Worm (Caenorhabditis elegans): ENCODE results near the gene nspb-3.
A peak's percentile ranks its signal among the peaks of the same experiment; 100 is the strongest.
"Not testable (repeated sequence)": the region's sequence is repeated elsewhere in the genome, so short reads cannot be mapped to it uniquely, and the experiment has no call there.

Gene nspb-3

DNA sequence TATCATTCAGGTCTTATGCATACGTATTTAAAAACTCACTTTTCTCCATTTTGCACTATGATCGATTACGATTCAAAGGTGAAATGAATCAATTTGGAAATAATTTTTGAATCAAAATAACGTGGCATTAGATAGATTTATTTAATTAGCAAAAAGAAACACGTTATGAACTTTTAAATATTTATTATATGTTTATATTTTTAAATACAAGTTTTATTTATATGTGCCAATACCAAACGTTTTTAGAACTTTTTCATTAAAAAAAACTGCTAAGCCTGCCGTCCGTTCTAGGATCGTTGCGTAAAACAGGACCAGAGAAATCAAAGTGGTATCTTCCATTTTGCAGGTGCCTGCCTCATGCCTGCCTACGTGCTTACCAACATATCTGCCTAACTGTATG is 2.5 kb upstream of the nspb-3 start, which contains the start of gene F38A5.6:
F38A5.6 (minus strand) TSS at position 101 of the 400 bp plus-strand sequence.
- TF ChIP-seq med-1 (GFP tag; optimal IDR thresholded peaks at IDR 0.05; ENCODE audit: insufficient read depth), result no peak
- no peak for TF ChIP-seq T22C8.4 (GFP tag; IDR thresholded peaks at IDR 0.05)
- no peak for TF ChIP-seq ztf-23 (GFP tag; IDR thresholded peaks at IDR 0.05)
- no peak for TF ChIP-seq ztf-29 (GFP tag; IDR thresholded peaks at IDR 0.05)
- no peak for TF ChIP-seq cog-1 (tag; optimal IDR thresholded peaks at IDR 0.05)
- no peak for TF ChIP-seq flt-1 (GFP tag; IDR thresholded peaks at IDR 0.05)
- TF ChIP-seq klf-2 (GFP tag; conservative IDR thresholded peaks at IDR 0.05), result no peak
- no peak for TF ChIP-seq tab-1 (GFP tag; IDR thresholded peaks at IDR 0.05)
- no peak for TF ChIP-seq ref-1 (GFP tag; conservative IDR thresholded peaks at IDR 0.05)

DNA sequence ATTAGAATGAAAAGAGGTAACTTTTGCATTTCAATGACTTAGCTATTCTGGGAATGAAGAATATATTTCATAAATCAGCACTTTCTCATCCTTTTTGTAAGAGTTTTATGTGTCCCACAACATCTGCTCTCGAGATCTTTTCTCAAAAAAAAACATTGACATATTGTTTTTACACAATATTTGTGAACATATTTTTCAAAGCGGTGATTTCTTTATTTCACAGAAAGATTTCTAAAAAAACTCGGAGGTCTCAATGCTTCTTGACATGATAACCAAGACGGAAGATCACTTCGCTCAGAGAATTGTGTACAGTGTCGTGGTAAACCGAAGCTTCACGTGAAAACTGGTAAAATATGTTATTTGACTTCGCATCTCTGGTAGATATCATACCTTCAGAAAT is 1.1 kb upstream of the nspb-3 start, which contains the start of gene F38A5.22:
F38A5.22 (minus strand) TSS at position 29 of the 400 bp plus-strand sequence.
- no peak for TF ChIP-seq flt-1 (GFP tag; IDR thresholded peaks at IDR 0.05)
- no peak for TF ChIP-seq ztf-29 (GFP tag; IDR thresholded peaks at IDR 0.05)
- no peak for TF ChIP-seq T22C8.4 (GFP tag; IDR thresholded peaks at IDR 0.05)
- no peak for TF ChIP-seq ref-1 (GFP tag; conservative IDR thresholded peaks at IDR 0.05)
- TF ChIP-seq klf-2 (GFP tag; conservative IDR thresholded peaks at IDR 0.05), result no peak
- no peak for TF ChIP-seq med-1 (GFP tag; optimal IDR thresholded peaks at IDR 0.05; ENCODE audit: insufficient read depth)
- no peak for TF ChIP-seq cog-1 (tag; optimal IDR thresholded peaks at IDR 0.05)
- no peak for TF ChIP-seq tab-1 (GFP tag; IDR thresholded peaks at IDR 0.05)
- TF ChIP-seq ztf-23 (GFP tag; IDR thresholded peaks at IDR 0.05), result no peak

DNA sequence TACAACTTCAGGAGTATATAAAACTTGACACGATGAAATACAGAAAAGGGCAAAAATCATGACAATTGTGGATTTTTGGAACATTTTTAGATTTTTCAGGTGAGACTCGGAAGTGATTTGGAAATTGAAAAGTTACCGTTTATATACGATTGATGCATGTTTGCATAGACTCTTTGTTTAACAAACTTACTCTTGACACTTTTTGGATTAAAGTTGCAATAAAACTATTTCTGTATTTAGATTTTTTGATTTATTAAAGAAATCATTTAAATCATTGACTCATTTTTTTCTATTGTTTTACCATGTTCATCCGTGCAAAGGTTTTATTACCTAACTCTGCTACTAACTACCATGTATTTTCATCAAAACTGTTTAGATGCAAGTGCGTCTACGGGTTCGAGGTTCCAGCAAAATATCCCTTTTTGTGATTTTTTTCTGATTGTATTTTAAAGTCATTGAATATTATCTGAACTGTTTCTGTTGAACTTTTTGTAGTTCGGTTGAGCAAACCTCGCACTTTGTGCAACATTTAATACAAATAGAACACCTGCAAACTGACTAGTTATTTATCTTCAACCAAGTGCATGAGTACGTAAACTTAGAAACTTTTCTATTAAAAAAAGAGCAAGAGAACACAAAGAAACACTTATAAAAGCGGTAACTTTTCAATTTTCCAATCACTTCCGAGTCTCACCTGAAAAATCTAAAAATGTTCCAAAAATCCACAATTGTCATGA is 3.6 kb downstream of the nspb-3 start, which contains the start of the genes nspb-1 and nspb-2:
nspb-1 (minus strand) TSS at position 101 of the 737 bp plus-strand sequence.
nspb-2 (plus strand) TSS at position 687 of the 737 bp plus-strand sequence.
- not testable (repeated sequence) for TF ChIP-seq flt-1, tab-1, ztf-29 (GFP tag; IDR thresholded peaks at IDR 0.05)

DNA sequence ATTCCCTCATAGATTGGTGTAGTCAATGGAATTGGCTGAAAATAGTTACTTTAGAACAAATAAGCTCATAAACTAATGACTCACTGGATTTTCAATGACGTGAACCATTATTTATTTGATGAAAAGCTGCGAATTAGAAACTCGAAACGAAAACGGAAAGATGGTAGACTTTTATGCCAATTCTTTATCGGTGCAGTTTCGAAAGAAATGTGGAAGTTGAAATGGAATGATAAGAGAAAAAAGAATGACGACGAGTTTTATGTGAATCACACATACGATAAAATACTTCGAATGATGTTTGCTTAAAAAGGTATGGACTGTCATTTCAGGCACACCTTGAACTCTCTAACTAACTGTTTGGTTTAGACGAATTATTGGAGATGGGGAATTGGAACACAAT is 4.7 kb downstream of the nspb-3 start, which contains the start of the genes lec-11 and irld-7:
lec-11 (minus strand) TSS at position 126 of the 400 bp plus-strand sequence.
irld-7 (plus strand) TSS at position 332 of the 400 bp plus-strand sequence.
- TF ChIP-seq tab-1 (GFP tag; IDR thresholded peaks at IDR 0.05) (no peak), cog-1 (tag; optimal IDR thresholded peaks at IDR 0.05) (no peak), ref-1 (GFP tag; conservative IDR thresholded peaks at IDR 0.05) (no peak), med-1 (GFP tag; optimal IDR thresholded peaks at IDR 0.05; ENCODE audit: insufficient read depth) (no peak), ztf-29 (GFP tag; IDR thresholded peaks at IDR 0.05) (no peak), flt-1 (GFP tag; IDR thresholded peaks at IDR 0.05) (no peak), ztf-23 (GFP tag; IDR thresholded peaks at IDR 0.05) (no peak), T22C8.4 (GFP tag; IDR thresholded peaks at IDR 0.05) (no peak), klf-2 (GFP tag; conservative IDR thresholded peaks at IDR 0.05) (no peak)

DNA sequence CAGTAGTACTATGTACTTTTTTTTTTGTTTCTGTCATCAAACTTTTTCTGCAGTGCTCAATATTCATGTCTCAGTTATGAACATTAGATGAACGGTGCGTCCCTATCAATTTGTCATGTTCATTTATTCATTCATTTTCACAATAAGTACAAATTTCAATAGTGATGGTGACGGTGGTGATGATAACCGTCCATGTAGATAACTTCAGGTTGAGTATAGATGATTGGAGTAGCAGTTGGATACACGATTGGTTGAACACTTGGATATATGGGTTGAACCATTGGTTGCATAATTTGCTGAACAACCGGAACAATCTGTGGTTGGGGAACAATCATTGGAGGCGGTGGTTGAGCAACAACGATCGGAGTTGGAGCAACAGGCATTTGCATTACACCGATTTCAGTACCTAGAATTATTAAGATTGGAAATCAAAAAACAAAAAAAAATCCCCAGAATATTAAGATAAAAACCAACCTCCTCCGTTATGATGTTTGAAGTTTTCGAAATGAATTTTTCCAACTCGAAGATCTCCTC is 6.6 kb downstream of the nspb-3 start:
- TF ChIP-seq tab-1 (GFP tag; IDR thresholded peaks at IDR 0.05) (no peak), T22C8.4 (GFP tag; IDR thresholded peaks at IDR 0.05) (no peak), flt-1 (GFP tag; IDR thresholded peaks at IDR 0.05) (no peak), cog-1 (tag; optimal IDR thresholded peaks at IDR 0.05) (no peak), klf-2 (GFP tag; conservative IDR thresholded peaks at IDR 0.05) (no peak), ztf-23 (GFP tag; IDR thresholded peaks at IDR 0.05) (no peak)

DNA sequence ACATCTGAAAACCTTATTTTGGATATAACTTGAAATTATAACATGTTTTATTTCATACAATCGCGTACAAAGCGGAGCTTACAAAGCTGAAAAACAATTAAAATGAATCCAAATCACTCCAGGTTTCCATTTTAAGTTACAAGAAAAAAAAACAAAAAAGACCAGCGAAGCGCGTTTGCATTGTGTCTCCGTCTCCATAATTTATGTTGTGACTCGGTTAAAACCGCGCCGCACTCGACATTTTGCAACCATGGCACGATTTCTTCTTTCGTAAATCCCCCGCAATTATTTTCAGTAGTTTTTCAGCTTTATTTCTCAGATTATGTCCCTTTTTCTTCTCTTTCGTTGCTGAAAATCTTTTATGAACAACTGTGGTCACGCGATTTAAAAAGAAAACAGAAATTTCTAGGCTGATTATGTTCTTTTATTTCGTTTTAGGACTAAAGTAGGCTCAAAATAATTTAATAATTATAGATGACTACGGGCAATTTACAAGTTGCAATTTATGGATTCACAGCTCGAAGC is 9.3 kb downstream of the nspb-3 start, which contains the start of the genes F38A5.2 and dnj-11:
F38A5.2 (minus strand) TSS at position 4 of the 525 bp plus-strand sequence.
dnj-11 (plus strand) TSS at position 475 of the 525 bp plus-strand sequence.
- TF ChIP-seq tab-1 (GFP tag; IDR thresholded peaks at IDR 0.05) (no peak), flt-1 (GFP tag; IDR thresholded peaks at IDR 0.05) (0 out of 2 replicates have a peak, but pooled peaks have one; percentile 19), T22C8.4 (GFP tag; IDR thresholded peaks at IDR 0.05) (no peak), cog-1 (tag; optimal IDR thresholded peaks at IDR 0.05) (peak; percentile 19), ztf-23 (GFP tag; IDR thresholded peaks at IDR 0.05) (peak; percentile 59; the same call in 1 of the 2 replicates)

DNA sequence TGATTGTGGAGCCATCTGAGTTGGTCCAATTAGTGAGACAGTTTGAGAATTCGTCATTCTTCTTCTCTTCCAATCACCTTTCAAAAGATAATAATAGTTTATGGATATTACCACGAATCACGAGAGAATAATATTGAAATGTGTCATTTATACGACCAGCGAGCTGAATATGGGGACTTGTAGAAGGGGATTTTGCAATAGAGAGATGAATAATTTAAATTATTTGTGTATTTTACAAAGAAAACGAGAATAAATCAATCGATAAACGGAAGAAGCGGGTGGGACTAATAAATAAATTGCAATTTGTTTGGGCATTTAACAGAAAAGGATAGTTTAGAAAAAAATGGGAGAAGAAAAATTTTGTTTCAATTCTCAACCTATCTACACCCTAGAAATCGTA is 12.2 kb downstream of the nspb-3 start, which contains the start of gene odr-8:
odr-8 (minus strand) TSS at position 101 of the 400 bp plus-strand sequence.
- TF ChIP-seq ztf-29 (GFP tag; IDR thresholded peaks at IDR 0.05), result no peak
- TF ChIP-seq T22C8.4 (GFP tag; IDR thresholded peaks at IDR 0.05), result no peak
- TF ChIP-seq tab-1 (GFP tag; IDR thresholded peaks at IDR 0.05), result no peak
- TF ChIP-seq med-1 (GFP tag; optimal IDR thresholded peaks at IDR 0.05; ENCODE audit: insufficient read depth), result no peak
- no peak for TF ChIP-seq ref-1 (GFP tag; conservative IDR thresholded peaks at IDR 0.05)
- no peak for TF ChIP-seq cog-1 (tag; optimal IDR thresholded peaks at IDR 0.05)
- no peak for TF ChIP-seq flt-1 (GFP tag; IDR thresholded peaks at IDR 0.05)
- TF ChIP-seq klf-2 (GFP tag; conservative IDR thresholded peaks at IDR 0.05), result no peak
- no peak for TF ChIP-seq ztf-23 (GFP tag; IDR thresholded peaks at IDR 0.05)

DNA sequence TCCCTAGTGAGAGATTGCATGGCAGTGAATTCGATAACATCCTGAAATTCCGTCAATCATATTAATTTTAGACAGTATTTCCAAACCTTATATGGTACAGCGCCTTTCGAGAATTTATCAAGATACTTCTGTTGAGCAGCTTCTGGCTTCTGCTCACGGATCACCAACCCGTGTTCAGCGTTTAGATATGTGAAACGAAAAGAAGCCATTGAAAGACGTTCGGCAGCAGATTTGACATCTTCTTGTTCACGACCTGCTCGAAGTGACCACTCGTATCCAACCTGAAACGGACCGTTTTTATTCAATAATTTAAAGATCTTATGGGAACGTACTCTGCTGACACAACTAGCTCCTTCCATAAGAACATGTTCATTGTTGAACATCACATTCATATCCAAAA is 13.1 kb downstream of the nspb-3 start:
- TF ChIP-seq ztf-23 (GFP tag; IDR thresholded peaks at IDR 0.05), result no peak
- no peak for TF ChIP-seq cog-1 (tag; optimal IDR thresholded peaks at IDR 0.05)
- TF ChIP-seq klf-2 (GFP tag; conservative IDR thresholded peaks at IDR 0.05), result no peak
- TF ChIP-seq ztf-29 (GFP tag; IDR thresholded peaks at IDR 0.05), result no peak
- no peak for TF ChIP-seq T22C8.4 (GFP tag; IDR thresholded peaks at IDR 0.05)
- TF ChIP-seq tab-1 (GFP tag; IDR thresholded peaks at IDR 0.05), result no peak
- no peak for TF ChIP-seq med-1 (GFP tag; optimal IDR thresholded peaks at IDR 0.05; ENCODE audit: insufficient read depth)
- TF ChIP-seq ref-1 (GFP tag; conservative IDR thresholded peaks at IDR 0.05), result no peak
- TF ChIP-seq flt-1 (GFP tag; IDR thresholded peaks at IDR 0.05), result no peak

DNA sequence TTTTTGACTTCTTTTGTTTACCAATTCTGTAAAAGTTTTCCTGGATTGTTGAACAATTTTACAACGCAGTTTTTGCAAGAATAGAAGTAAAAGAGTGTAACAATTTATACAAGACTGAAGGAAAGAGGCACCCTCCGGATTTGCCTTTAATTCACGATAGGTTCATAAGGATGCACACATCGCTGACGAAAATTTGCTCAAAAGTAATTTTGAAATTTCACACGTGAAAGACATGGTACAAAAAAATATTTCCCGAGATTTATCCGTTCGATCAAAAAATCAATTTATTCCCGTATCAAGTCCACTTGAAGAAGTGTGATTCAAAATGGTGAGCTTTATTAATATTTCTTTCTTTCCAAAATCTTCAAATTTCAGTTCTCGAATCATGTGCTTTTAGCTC is 16.9 kb downstream of the nspb-3 start, which contains the start of gene C43G2.3:
C43G2.3 (plus strand) TSS at position 301 of the 400 bp plus-strand sequence.
- TF ChIP-seq ref-1 (GFP tag; conservative IDR thresholded peaks at IDR 0.05), result no peak
- no peak for TF ChIP-seq cog-1 (tag; optimal IDR thresholded peaks at IDR 0.05)
- no peak for TF ChIP-seq ztf-29 (GFP tag; IDR thresholded peaks at IDR 0.05)
- no peak for TF ChIP-seq med-1 (GFP tag; optimal IDR thresholded peaks at IDR 0.05; ENCODE audit: insufficient read depth)
- TF ChIP-seq ztf-23 (GFP tag; IDR thresholded peaks at IDR 0.05), result no peak
- TF ChIP-seq flt-1 (GFP tag; IDR thresholded peaks at IDR 0.05), result no peak

Data from whole organism, midembryonic.